Worm (Caenorhabditis elegans) whole organism, L4 larva: ENCODE results near the gene crm-1.

Experiments
- D1046.2 ChIP-seq: fragments of 200-800 bp; sonication (Bioruptor generic); IDR thresholded peaks from 2 replicates; pipeline ENCODE4 v1.3.6; 2022; ENCODE audit warnings: missing genetic modification characterization, missing compliant biosample characterization
- F26F4.8 ChIP-seq: fragments of 200-800 bp; sonication (Bioruptor generic); conservative IDR thresholded peaks from 2 replicates; pipeline ENCODE4 v1.3.6; 2022; ENCODE audit warnings: missing genetic modification characterization, missing compliant biosample characterization
- T20F7.1 ChIP-seq: fragments of 200-800 bp; sonication (Bioruptor generic); optimal IDR thresholded peaks from 2 replicates; lab custom pipeline; 2018; ENCODE audit warnings: mild to moderate bottlenecking, missing genetic modification characterization, missing compliant biosample characterization
- T26A8.4 ChIP-seq: fragments of 200-800 bp; sonication (Bioruptor generic); IDR thresholded peaks from 2 replicates; pipeline ENCODE4 v1.3.6; 2022; ENCODE audit warnings: missing genetic modification characterization, missing compliant biosample characterization
- Y105C5A.15 ChIP-seq: fragments of 200-800 bp; sonication (Bioruptor generic); IDR thresholded peaks from 2 replicates; pipeline ENCODE4 v1.3.6; 2022; ENCODE audit warnings: missing genetic modification characterization, missing compliant biosample characterization
- Y75B8A.6 ChIP-seq: fragments of 200-800 bp; sonication (Bioruptor generic); IDR thresholded peaks from 2 replicates; pipeline ENCODE4 v1.3.6; 2022; ENCODE audit warnings: missing genetic modification reagents, missing genetic modification characterization, missing compliant biosample characterization
- ama-1 ChIP-seq: fragments of 150-350 bp; optimal IDR thresholded peaks from 2 replicates; lab custom pipeline; 2014; ENCODE audit warnings: inconsistent platforms, mixed read lengths
- arid-1 ChIP-seq: fragments of 200-800 bp; sonication (Bioruptor generic); conservative IDR thresholded peaks from 2 replicates; pipeline ENCODE4 v1.3.6; 2022; ENCODE audit warnings: missing genetic modification reagents, missing genetic modification characterization, missing compliant biosample characterization
- ceh-32 ChIP-seq: sonication (generic microtip); optimal IDR thresholded peaks from 2 replicates; lab custom pipeline; 2016; ENCODE audit warnings: mild to moderate bottlenecking, missing genetic modification characterization, missing compliant biosample characterization; ENCODE audit not compliant: poor library complexity
- ceh-62 ChIP-seq: sonication (generic microtip); optimal IDR thresholded peaks from 2 replicates; lab custom pipeline; 2017; ENCODE audit warnings: missing biosample characterization, missing genetic modification characterization
- ceh-82 ChIP-seq: sonication (generic microtip); optimal IDR thresholded peaks from 2 replicates; lab custom pipeline; 2017; ENCODE audit warnings: missing biosample characterization, missing genetic modification characterization
- cey-2 ChIP-seq: sonication (generic microtip); optimal IDR thresholded peaks from 3 replicates; lab custom pipeline; 2017; ENCODE audit warnings: missing genetic modification characterization, mild to moderate bottlenecking, missing compliant biosample characterization, antibody characterized with exemption, borderline replicate concordance; ENCODE audit not compliant: insufficient read depth
- daf-12 ChIP-seq: fragments of 150-350 bp; optimal IDR thresholded peaks from 2 replicates; lab custom pipeline; 2014; ENCODE audit warnings: missing biosample characterization, missing genetic modification reagents, missing genetic modification characterization
- daf-16 ChIP-seq, 3 experiments: sonication (generic microtip); optimal IDR thresholded peaks; 2 replicates each; lab custom pipeline; 2016 to 2017; ENCODE audit warnings: missing genetic modification characterization in 3 of 3, missing genetic modification reagents in 3 of 3, mild to moderate bottlenecking in 2 of 3, missing compliant biosample characterization in 2 of 3, missing biosample characterization in 1 of 3, moderate library complexity in 1 of 3
- daf-19 ChIP-seq: fragments of 200-800 bp; sonication (Bioruptor generic); conservative IDR thresholded peaks from 2 replicates; pipeline ENCODE4 v1.3.6; 2022; ENCODE audit warnings: missing genetic modification characterization, missing compliant biosample characterization
- daf-8 ChIP-seq: fragments of 200-800 bp; sonication (Bioruptor generic); IDR thresholded peaks from 2 replicates; pipeline ENCODE4 v1.3.6; 2022; ENCODE audit warnings: missing genetic modification characterization, missing compliant biosample characterization
- dmd-6 ChIP-seq: fragments of 200-800 bp; sonication (Bioruptor generic); IDR thresholded peaks from 2 replicates; pipeline ENCODE4 v1.3.6; 2022; ENCODE audit warnings: missing genetic modification reagents, missing genetic modification characterization, missing compliant biosample characterization
- dmd-8 ChIP-seq: fragments of 200-800 bp; sonication (Bioruptor generic); IDR thresholded peaks from 2 replicates; pipeline ENCODE4 v1.3.6; 2022; ENCODE audit warnings: missing genetic modification characterization, missing compliant biosample characterization
- dve-1 ChIP-seq: sonication (generic microtip); optimal IDR thresholded peaks from 2 replicates; lab custom pipeline; 2017; ENCODE audit warnings: antibody characterized with exemption, mild to moderate bottlenecking, missing genetic modification characterization, missing compliant biosample characterization; ENCODE audit not compliant: insufficient read depth
- hif-1 ChIP-seq, 2 experiments: sonication (generic microtip); optimal IDR thresholded peaks; 2 replicates each; lab custom pipeline; 2016 to 2017; ENCODE audit warnings: missing compliant biosample characterization in 2 of 2, missing genetic modification characterization in 2 of 2, missing genetic modification reagents in 2 of 2, missing genotype in 2 of 2, mild to moderate bottlenecking in 1 of 2
- hlh-11 ChIP-seq: fragments of 200-800 bp; sonication (Bioruptor generic); optimal IDR thresholded peaks from 2 replicates; lab custom pipeline; 2018; ENCODE audit warnings: mild to moderate bottlenecking, missing genetic modification characterization, missing compliant biosample characterization
- lim-7 ChIP-seq: fragments of 200-800 bp; sonication (Bioruptor generic); IDR thresholded peaks from 2 replicates; pipeline ENCODE4 v1.3.6; 2022; ENCODE audit warnings: missing genetic modification characterization, missing compliant biosample characterization
- lin-1 ChIP-seq: fragments of 200-800 bp; sonication (Bioruptor generic); IDR thresholded peaks from 2 replicates; pipeline ENCODE4 v1.3.6; 2022; ENCODE audit warnings: missing genetic modification reagents, missing genetic modification characterization, missing compliant biosample characterization
- lir-3 ChIP-seq: sonication (generic microtip); optimal IDR thresholded peaks from 2 replicates; lab custom pipeline; 2016; ENCODE audit warnings: mild to moderate bottlenecking, missing genetic modification characterization, missing compliant biosample characterization
- madf-9 ChIP-seq: fragments of 200-800 bp; sonication (Bioruptor generic); conservative IDR thresholded peaks from 2 replicates; pipeline ENCODE4 v1.3.6; 2022; ENCODE audit warnings: missing genetic modification reagents, missing genetic modification characterization, missing compliant biosample characterization
- mdl-1 ChIP-seq, 2 experiments: fragments of 150-350 bp in 1 of 2; sonication (generic microtip) in 1 of 2; optimal IDR thresholded peaks; 2 replicates each; lab custom pipeline; 2014 to 2017; ENCODE audit warnings: missing biosample characterization in 2 of 2, missing genetic modification characterization in 2 of 2
- mdt-29 ChIP-seq: fragments of 200-800 bp; sonication (Bioruptor generic); IDR thresholded peaks from 2 replicates; pipeline ENCODE4 v1.3.6; 2022; ENCODE audit warnings: missing genetic modification reagents, missing genetic modification characterization, missing compliant biosample characterization
- nhr-10 ChIP-seq: fragments of 150-350 bp; optimal IDR thresholded peaks from 2 replicates; lab custom pipeline; 2014; ENCODE audit warnings: missing biosample characterization, missing genetic modification characterization
- nhr-28 ChIP-seq: fragments of 150-350 bp; optimal IDR thresholded peaks from 2 replicates; lab custom pipeline; 2014; ENCODE audit warnings: missing biosample characterization, missing genetic modification characterization
- nhr-41 ChIP-seq: fragments of 200-800 bp; sonication (Bioruptor generic); IDR thresholded peaks from 2 replicates; pipeline ENCODE4 v1.3.6; 2022; ENCODE audit warnings: missing genetic modification reagents, missing genetic modification characterization, missing compliant biosample characterization
- nhr-42 ChIP-seq: fragments of 200-800 bp; sonication (Bioruptor generic); IDR thresholded peaks from 2 replicates; pipeline ENCODE4 v1.3.6; 2022; ENCODE audit warnings: missing genetic modification characterization, missing compliant biosample characterization
- nhr-48 ChIP-seq: sonication (generic microtip); optimal IDR thresholded peaks from 2 replicates; lab custom pipeline; 2016; ENCODE audit warnings: mild to moderate bottlenecking, missing genetic modification characterization, missing compliant biosample characterization
- nhr-6 ChIP-seq: fragments of 150-350 bp; optimal IDR thresholded peaks from 2 replicates; lab custom pipeline; 2014; ENCODE audit warnings: missing biosample characterization, missing genetic modification characterization
- nhr-76 ChIP-seq: fragments of 150-350 bp; optimal IDR thresholded peaks from 2 replicates; lab custom pipeline; 2014; ENCODE audit warnings: missing biosample characterization, missing genetic modification characterization
- nhr-77 ChIP-seq: fragments of 150-350 bp; optimal IDR thresholded peaks from 2 replicates; lab custom pipeline; 2014; ENCODE audit warnings: missing biosample characterization, missing genetic modification characterization
- php-3 ChIP-seq: fragments of 200-800 bp; sonication (Bioruptor generic); IDR thresholded peaks from 2 replicates; pipeline ENCODE4 v1.3.6; 2022; ENCODE audit warnings: missing genetic modification reagents, missing genetic modification characterization, missing compliant biosample characterization
- pqm-1 ChIP-seq: sonication (generic microtip); optimal IDR thresholded peaks from 2 replicates; lab custom pipeline; 2017; ENCODE audit warnings: missing biosample characterization, missing genetic modification characterization
- saeg-2 ChIP-seq: fragments of 200-800 bp; sonication (Bioruptor generic); IDR thresholded peaks from 2 replicates; pipeline ENCODE4 v1.3.6; 2022; ENCODE audit warnings: missing genetic modification reagents, missing genetic modification characterization, missing compliant biosample characterization
- snpc-1.2 ChIP-seq: fragments of 200-800 bp; sonication (Bioruptor generic); IDR thresholded peaks from 2 replicates; pipeline ENCODE4 v1.3.6; 2022; ENCODE audit warnings: missing genetic modification reagents, missing genetic modification characterization, missing compliant biosample characterization
- snpc-4 ChIP-seq: fragments of 150-350 bp; optimal IDR thresholded peaks from 2 replicates; lab custom pipeline; 2014; ENCODE audit warnings: missing biosample characterization, missing genetic modification characterization
- unc-130 ChIP-seq: sonication (generic microtip); optimal IDR thresholded peaks from 2 replicates; lab custom pipeline; 2016; ENCODE audit warnings: missing genetic modification reagents, missing genetic modification characterization, missing compliant biosample characterization
- unc-39 ChIP-seq: sonication (generic microtip); optimal IDR thresholded peaks from 2 replicates; lab custom pipeline; 2017; ENCODE audit warnings: missing biosample characterization, missing genetic modification characterization
- unc-62 ChIP-seq, 3 experiments: fragments of 150-350 bp in 1 of 3; sonication (generic microtip); optimal IDR thresholded peaks in 2 of 3; peaks in 1 of 3; 1 replicate in 1 of 3; 2 replicates in 2 of 3; lab custom pipeline; 2014 to 2017; ENCODE audit warnings: missing biosample characterization in 3 of 3, missing genetic modification characterization in 3 of 3, missing genetic modification reagents in 3 of 3, missing genotype in 1 of 3
- vab-7 ChIP-seq: fragments of 200-800 bp; sonication (Bioruptor generic); IDR thresholded peaks from 2 replicates; pipeline ENCODE4 v1.3.6; 2022; ENCODE audit warnings: missing genetic modification reagents, missing genetic modification characterization, missing compliant biosample characterization
- zag-1 ChIP-seq: fragments of 150-350 bp; optimal IDR thresholded peaks from 2 replicates; lab custom pipeline; 2014; ENCODE audit warnings: missing biosample characterization, missing genetic modification characterization
- zfp-2 ChIP-seq: sonication (generic microtip); optimal IDR thresholded peaks from 2 replicates; lab custom pipeline; 2016; ENCODE audit warnings: mild to moderate bottlenecking, missing genetic modification characterization, missing compliant biosample characterization
- zip-2 ChIP-seq: fragments of 150-350 bp; optimal IDR thresholded peaks from 2 replicates; lab custom pipeline; 2014; ENCODE audit warnings: missing biosample characterization, missing genetic modification characterization

Gene crm-1

ce11 chrV:10281374-10281773 is 50.5 kb downstream of the crm-1 start, which contains the start of gene lys-2 (continued):
- peak; percentile 88 for TF ChIP-seq pqm-1
- TF ChIP-seq madf-9 (GFP tag; lab: Robert Waterston, UW): no peak
- TF ChIP-seq cey-2: no peak
- TF ChIP-seq nhr-6 (tag; lab: Kevin White, UChicago): peak; percentile 42
- no peak for TF ChIP-seq mdl-1 (tag; optimal IDR thresholded peaks at IDR 0.05; lab: Kevin White, UChicago)
- TF ChIP-seq daf-19 (GFP tag; lab: Robert Waterston, UW): no peak

- TF ChIP-seq Y75B8A.6 (no peak), php-3 (GFP tag; lab: Robert Waterston, UW) (peak; percentile 82), dmd-8 (GFP tag; lab: Robert Waterston, UW) (no peak), daf-16 (GFP tag; optimal IDR thresholded peaks at IDR 0.05; lab: Kevin White, UChicago) (no peak), daf-16 (tag; optimal IDR thresholded peaks at IDR 0.05; lab: Kevin White, UChicago) (peak; percentile 88), hlh-11 (tag; lab: Kevin White, UChicago) (peak; percentile 46), dmd-6 (GFP tag; lab: Robert Waterston, UW) (peak; percentile 63), ceh-82 (tag; lab: Kevin White, UChicago) (no peak), unc-39 (tag; lab: Kevin White, UChicago) (no peak), D1046.2 (no peak), lim-7 (GFP tag; lab: Robert Waterston, UW) (no peak), nhr-42 (GFP tag; lab: Robert Waterston, UW) (no peak), snpc-1.2 (GFP tag; lab: Robert Waterston, UW) (no peak), T26A8.4 (GFP tag; lab: Robert Waterston, UW) (no peak), F26F4.8 (GFP tag; lab: Robert Waterston, UW) (no peak), madf-9 (GFP tag; lab: Robert Waterston, UW) (no peak), nhr-10 (tag; lab: Kevin White, UChicago) (no peak), zag-1 (tag; lab: Kevin White, UChicago) (no peak), nhr-77 (tag; lab: Kevin White, UChicago) (peak; percentile 28), arid-1 (GFP tag; lab: Robert Waterston, UW) (no peak), zfp-2 (tag; lab: Kevin White, UChicago) (no peak), dve-1 (peak; percentile 83), ceh-32 (tag; lab: Kevin White, UChicago) (no peak), pqm-1 (peak; percentile 69), nhr-76 (tag; lab: Kevin White, UChicago) (no peak), nhr-28 (tag; lab: Kevin White, UChicago) (peak; percentile 70), vab-7 (no peak), hif-1 (tag; optimal IDR thresholded peaks at IDR 0.05; lab: Kevin White, UChicago) (peak in 1 of 2 experiments; percentile 18), daf-19 (GFP tag; lab: Robert Waterston, UW) (no peak)
Observed at ce11 chrV:10280112-10280511, 51.8 kb downstream of the crm-1 start.

- TF ChIP-seq daf-12 (tag; lab: Kevin White, UChicago) (no peak), hlh-11 (tag; lab: Kevin White, UChicago) (peak; percentile 48), lir-3 (no peak), ceh-32 (tag; lab: Kevin White, UChicago) (no peak), T20F7.1 (GFP tag; lab: Kevin White, UChicago) (no peak), ceh-62 (tag; lab: Kevin White, UChicago) (no peak), zip-2 (no peak), unc-130 (no peak), hif-1 (tag; optimal IDR thresholded peaks at IDR 0.05; lab: Kevin White, UChicago) (no peak), lin-1 (GFP tag; lab: Robert Waterston, UW) (no peak), mdt-29 (no peak), nhr-77 (tag; lab: Kevin White, UChicago) (peak; percentile 8), nhr-41 (no peak), unc-62 (GFP tag; optimal IDR thresholded peaks at IDR 0.05 in 1 of 2; lab: Kevin White, UChicago) (no peak), unc-62 (tag; optimal IDR thresholded peaks at IDR 0.05; lab: Kevin White, UChicago) (no peak), daf-16 (GFP tag; optimal IDR thresholded peaks at IDR 0.05; lab: Kevin White, UChicago) (no peak), daf-16 (tag; optimal IDR thresholded peaks at IDR 0.05; lab: Kevin White, UChicago) (peak; percentile 60), vab-7 (no peak), nhr-48 (tag; lab: Kevin White, UChicago) (no peak), nhr-28 (tag; lab: Kevin White, UChicago) (peak; percentile 68), ama-1 (lab: Kevin White, UChicago) (no peak), dmd-6 (GFP tag; lab: Robert Waterston, UW) (peak; percentile 55), Y105C5A.15 (GFP tag; lab: Robert Waterston, UW) (no peak), daf-8 (no peak), saeg-2 (GFP tag; lab: Robert Waterston, UW) (no peak), snpc-4 (no peak)
Observed at ce11 chrV:10277579-10277978, 54.3 kb downstream of the crm-1 start, which contains the start of gene lys-1. TSS of gene lys-1 (plus strand) at chrV:10277904.
